Worm (Caenorhabditis elegans) whole organism, mixed stage, embryonic: ENCODE measurements around the gene kin-34.
A peak's percentile ranks its signal among the peaks of the same experiment; 100 is the strongest.
"Not testable (repeated sequence)": the region's sequence is repeated elsewhere in the genome, so short reads cannot be mapped to it uniquely, and the experiment has no call there.

Source experiments
- M03D4.4 ChIP-seq: sonication (generic microtip); optimal IDR thresholded peaks from 2 replicates; lab custom pipeline; 2017; ENCODE audit warnings: mild to moderate bottlenecking, missing genetic modification characterization, missing compliant biosample characterization
- bed-3 ChIP-seq: fragments of 200-800 bp; sonication (Bioruptor generic); optimal IDR thresholded peaks from 3 replicates; lab custom pipeline; 2018; ENCODE audit warnings: mild to moderate bottlenecking, missing genetic modification characterization, moderate library complexity, missing compliant biosample characterization
- blmp-1 ChIP-seq: fragments of 150-350 bp; optimal IDR thresholded peaks from 2 replicates; lab custom pipeline; 2014; ENCODE audit warnings: missing biosample characterization, missing genetic modification characterization
- ceh-43 ChIP-seq: fragments of 200-800 bp; sonication (Bioruptor generic); optimal IDR thresholded peaks from 2 replicates; lab custom pipeline; 2018; ENCODE audit warnings: mild to moderate bottlenecking, missing genetic modification characterization, moderate library complexity, missing compliant biosample characterization
- ceh-83 ChIP-seq: fragments of 200-800 bp; sonication (Bioruptor generic); optimal IDR thresholded peaks from 2 replicates; lab custom pipeline; 2018; ENCODE audit warnings: mild to moderate bottlenecking, missing genetic modification characterization, missing compliant biosample characterization
- ces-1 ChIP-seq: fragments of 150-350 bp; optimal IDR thresholded peaks from 2 replicates; lab custom pipeline; 2014; ENCODE audit warnings: missing biosample characterization, missing genetic modification reagents, missing genetic modification characterization
- cnd-1 ChIP-seq: fragments of 200-800 bp; sonication (Bioruptor generic); optimal IDR thresholded peaks from 2 replicates; lab custom pipeline; 2018; ENCODE audit warnings: mild to moderate bottlenecking, missing genetic modification characterization, missing compliant biosample characterization
- drap-1 ChIP-seq: fragments of 200-800 bp; sonication (Bioruptor generic); optimal IDR thresholded peaks from 3 replicates; lab custom pipeline; 2018; ENCODE audit warnings: mild to moderate bottlenecking, missing genetic modification characterization, missing compliant biosample characterization
- elt-1 ChIP-seq: sonication (generic microtip); optimal IDR thresholded peaks from 2 replicates; lab custom pipeline; 2017; ENCODE audit warnings: missing genetic modification characterization, mild to moderate bottlenecking, missing compliant biosample characterization, antibody characterized with exemption, moderate library complexity, borderline replicate concordance; ENCODE audit not compliant: insufficient read depth
- flh-1 ChIP-seq: fragments of 200-800 bp; sonication (Bioruptor generic); optimal IDR thresholded peaks from 2 replicates; lab custom pipeline; 2018; ENCODE audit warnings: mild to moderate bottlenecking, missing genetic modification characterization, moderate library complexity, missing compliant biosample characterization
- ham-2 ChIP-seq: fragments of 200-800 bp; sonication (Bioruptor generic); optimal IDR thresholded peaks from 2 replicates; lab custom pipeline; 2018; ENCODE audit warnings: mild to moderate bottlenecking, missing genetic modification characterization, missing compliant biosample characterization
- lin-13 ChIP-seq: fragments of 150-350 bp; optimal IDR thresholded peaks from 2 replicates; lab custom pipeline; 2014; ENCODE audit warnings: missing biosample characterization, missing genetic modification characterization
- mab-5 ChIP-seq: fragments of 150-350 bp; optimal IDR thresholded peaks from 2 replicates; lab custom pipeline; 2014; ENCODE audit warnings: missing biosample characterization, missing genetic modification characterization
- mep-1 ChIP-seq: fragments of 150-350 bp; optimal IDR thresholded peaks from 2 replicates; lab custom pipeline; 2017; ENCODE audit warnings: missing biosample characterization, missing genetic modification reagents, missing genetic modification characterization, inconsistent platforms
- mls-2 ChIP-seq: sonication (generic microtip); optimal IDR thresholded peaks from 2 replicates; lab custom pipeline; 2016; ENCODE audit warnings: mild to moderate bottlenecking, missing genetic modification characterization, moderate library complexity, missing compliant biosample characterization
- nhr-12 ChIP-seq: fragments of 150-350 bp; optimal IDR thresholded peaks from 2 replicates; lab custom pipeline; 2014; ENCODE audit warnings: missing biosample characterization, missing genetic modification characterization
- nhr-237 ChIP-seq: fragments of 150-350 bp; optimal IDR thresholded peaks from 2 replicates; lab custom pipeline; 2014; ENCODE audit warnings: missing biosample characterization, missing genetic modification characterization
- nhr-76 ChIP-seq: sonication (generic microtip); optimal IDR thresholded peaks from 2 replicates; lab custom pipeline; 2017; ENCODE audit warnings: missing biosample characterization, missing genetic modification characterization
- pha-4 ChIP-seq: fragments of 150-350 bp; optimal IDR thresholded peaks from 2 replicates; lab custom pipeline; 2018; ENCODE audit warnings: missing biosample characterization, missing genetic modification reagents, missing genetic modification characterization
- sem-2 ChIP-seq: fragments of 200-800 bp; sonication (Bioruptor generic); optimal IDR thresholded peaks from 2 replicates; lab custom pipeline; 2018; ENCODE audit warnings: mild to moderate bottlenecking, missing genetic modification characterization, missing compliant biosample characterization
- snpc-4 ChIP-seq: fragments of 150-350 bp; optimal IDR thresholded peaks from 2 replicates; lab custom pipeline; 2014; ENCODE audit warnings: missing biosample characterization, missing genetic modification characterization
- sptf-1 ChIP-seq: sonication (generic microtip); optimal IDR thresholded peaks from 2 replicates; lab custom pipeline; 2017; ENCODE audit warnings: mild to moderate bottlenecking, missing genetic modification characterization, moderate library complexity, missing compliant biosample characterization
- unc-120 ChIP-seq: sonication (generic microtip); optimal IDR thresholded peaks from 2 replicates; lab custom pipeline; 2017; ENCODE audit warnings: missing genetic modification characterization, missing compliant biosample characterization; ENCODE audit not compliant: poor library complexity, severe bottlenecking
- unc-39 ChIP-seq: fragments of 150-350 bp; optimal IDR thresholded peaks from 2 replicates; lab custom pipeline; 2014; ENCODE audit warnings: missing biosample characterization, missing genetic modification characterization
- unc-62 ChIP-seq: fragments of 150-350 bp; optimal IDR thresholded peaks from 2 replicates; lab custom pipeline; 2014; ENCODE audit warnings: missing biosample characterization, missing genetic modification reagents, missing genetic modification characterization
- zip-8 ChIP-seq: fragments of 150-350 bp; optimal IDR thresholded peaks from 2 replicates; lab custom pipeline; 2014; ENCODE audit warnings: missing biosample characterization, missing genetic modification characterization

kin-34 gene

DNA sequence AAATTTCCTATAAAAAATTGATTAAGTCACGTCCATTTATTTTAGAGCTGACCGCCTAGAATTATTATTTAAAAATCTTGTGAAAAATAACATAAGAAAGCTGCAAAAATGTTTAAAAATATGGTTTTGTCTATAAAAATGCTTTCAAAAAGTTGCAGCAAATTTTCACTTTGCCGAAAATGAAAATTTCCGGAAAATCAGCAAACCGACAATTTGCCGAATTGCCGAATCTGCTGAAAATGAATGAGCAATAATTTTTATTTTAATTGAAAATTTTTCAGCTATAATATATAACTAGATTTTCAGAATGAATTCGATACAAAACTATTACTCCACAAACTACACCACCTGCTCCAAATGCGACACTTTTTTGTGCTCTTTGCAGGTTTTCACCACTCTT, 29.1 kb downstream of the kin-34 start, which contains the start of gene srh-78:
Gene srh-78, plus strand, starts transcription at position 301 of the 400 bp plus-strand sequence.
- TF ChIP-seq bed-3 (GFP tag; lab: Kevin White, UChicago) (no peak), mab-5 (tag; lab: Kevin White, UChicago) (no peak), nhr-76 (tag; lab: Kevin White, UChicago) (no peak), snpc-4 (tag; lab: Kevin White, UChicago) (no peak), nhr-12 (tag; lab: Kevin White, UChicago) (no peak), elt-1 (tag; lab: Kevin White, UChicago) (no peak), sem-2 (GFP tag; lab: Kevin White, UChicago) (no peak), ces-1 (GFP tag; lab: Kevin White, UChicago) (no peak), ceh-43 (GFP tag; lab: Kevin White, UChicago) (no peak), pha-4 (tag; lab: Kevin White, UChicago) (no peak), unc-39 (no peak), M03D4.4 (no peak), ham-2 (GFP tag; lab: Kevin White, UChicago) (no peak)

DNA sequence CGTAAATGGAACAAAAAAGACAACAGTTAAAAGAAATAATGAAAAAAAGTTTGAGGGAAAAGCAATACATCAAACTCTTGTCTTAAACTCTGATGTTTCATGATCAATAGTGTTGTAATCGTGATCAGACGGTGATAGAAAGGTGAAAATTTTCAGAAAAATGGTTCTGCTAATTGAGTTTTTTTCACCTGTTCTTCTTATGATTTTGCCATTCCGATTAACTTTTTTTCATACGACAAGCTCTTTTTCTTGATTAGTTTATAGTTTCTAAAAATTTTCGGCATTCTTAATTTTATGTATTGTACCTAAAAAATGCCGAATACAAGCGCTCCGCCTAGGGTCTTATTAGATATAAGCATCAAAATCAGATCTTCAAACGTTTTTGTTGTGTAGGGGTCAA, 30.3 kb downstream of the kin-34 start:
- TF ChIP-seq ham-2 (GFP tag; lab: Kevin White, UChicago) (no peak), flh-1 (GFP tag; lab: Kevin White, UChicago) (no peak), blmp-1 (tag; lab: Kevin White, UChicago) (no peak), nhr-237 (tag; lab: Kevin White, UChicago) (no peak), nhr-12 (tag; lab: Kevin White, UChicago) (no peak), ceh-83 (GFP tag; lab: Kevin White, UChicago) (no peak), unc-62 (GFP tag; lab: Kevin White, UChicago) (no peak), lin-13 (tag; lab: Kevin White, UChicago) (no peak), sem-2 (GFP tag; lab: Kevin White, UChicago) (no peak), drap-1 (GFP tag; lab: Kevin White, UChicago) (no peak)

DNA sequence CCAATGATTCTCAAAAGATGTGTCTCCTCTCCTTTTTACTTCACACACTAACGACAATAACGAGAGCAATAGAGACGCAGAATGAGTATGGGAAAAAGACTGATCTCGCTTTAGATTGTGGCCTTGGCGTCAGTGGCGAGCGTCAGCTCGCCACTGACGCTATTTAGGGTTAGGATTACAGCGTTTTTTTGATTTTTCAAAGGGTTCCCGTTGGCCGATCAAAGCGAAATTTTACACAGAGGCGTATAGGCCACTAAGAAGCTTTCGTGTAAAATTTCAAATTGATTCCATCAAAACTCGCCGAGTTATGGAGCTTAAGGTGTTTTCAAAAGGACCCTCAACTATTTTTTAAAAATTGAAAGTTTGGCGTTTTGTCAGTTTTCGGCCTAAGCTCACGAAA, 33.3 kb downstream of the kin-34 start, which contains the start of gene DC2.5:
Gene DC2.5, minus strand, starts transcription at position 101 of the 400 bp plus-strand sequence.
- not testable (repeated sequence) for TF ChIP-seq mep-1 (tag; lab: Kevin White, UChicago); elt-1 (tag; lab: Kevin White, UChicago); unc-39
- TF ChIP-seq, all 35 proteins: peak for 0; not testable (repeated sequence) for 35

DNA sequence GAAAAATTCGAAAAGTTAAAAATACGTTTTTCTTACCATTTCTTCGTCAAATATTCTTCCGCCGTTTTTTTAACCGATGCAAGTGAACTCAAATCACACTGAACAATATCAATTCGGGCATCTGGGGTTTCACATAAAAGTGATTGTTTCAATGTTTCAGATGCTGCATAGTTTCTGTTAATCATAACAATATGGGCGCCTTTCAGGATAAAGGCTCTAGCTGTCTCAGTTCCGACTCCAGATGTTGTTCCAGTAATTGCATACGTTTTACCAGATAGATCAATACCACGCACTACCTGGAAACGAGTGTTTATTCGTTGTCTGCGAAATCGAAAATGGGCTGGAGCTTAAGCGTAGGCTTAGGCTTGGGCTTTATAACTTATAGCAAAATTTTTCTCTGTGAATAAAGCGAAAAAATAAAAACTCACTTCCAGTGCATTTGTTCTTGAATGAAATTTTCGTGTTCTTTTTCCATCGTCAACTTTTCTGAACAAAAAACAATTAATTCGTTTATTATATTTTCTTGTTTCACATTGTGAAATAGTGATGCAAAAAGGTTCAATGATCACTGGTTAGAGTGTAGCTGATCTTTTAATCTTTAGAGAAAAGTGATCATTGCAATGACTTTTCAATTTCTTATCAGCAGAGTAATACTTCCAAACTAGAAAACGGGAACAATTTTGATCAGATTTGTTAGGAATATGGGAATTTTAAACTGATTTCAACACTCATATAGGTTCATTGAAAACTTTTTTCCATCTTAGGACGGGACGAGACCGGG, 34.4 kb downstream of the kin-34 start:
- TF ChIP-seq sptf-1 (tag; lab: Kevin White, UChicago) (no peak), sem-2 (GFP tag; lab: Kevin White, UChicago) (no peak), M03D4.4 (no peak), mls-2 (tag; lab: Kevin White, UChicago) (no peak)

DNA sequence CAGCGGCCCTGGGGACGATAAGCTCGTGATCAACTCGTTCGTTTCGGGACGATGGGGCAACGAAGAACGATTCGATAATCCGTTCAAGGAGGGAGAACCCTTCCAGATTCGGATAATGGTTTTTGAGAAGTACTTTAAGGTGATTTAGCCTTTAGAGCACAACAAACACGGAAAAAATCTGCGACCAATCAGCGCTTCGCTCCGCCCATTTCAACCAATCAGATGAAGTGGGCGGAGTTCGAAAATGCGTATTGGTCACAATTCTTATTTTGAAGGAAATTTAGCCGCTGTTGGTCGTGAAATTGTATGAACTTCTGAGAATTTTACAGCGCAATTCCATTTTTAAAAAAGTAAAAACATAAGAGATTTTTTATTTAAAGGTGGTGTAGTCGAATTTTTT, 39.2 kb downstream of the kin-34 start:
- no peak for TF ChIP-seq snpc-4 (tag; lab: Kevin White, UChicago)
- no peak for TF ChIP-seq zip-8
- TF ChIP-seq unc-120 (tag; lab: Kevin White, UChicago), result no peak
- no peak for TF ChIP-seq M03D4.4
- TF ChIP-seq nhr-12 (tag; lab: Kevin White, UChicago), result no peak
- TF ChIP-seq mab-5 (tag; lab: Kevin White, UChicago), result no peak
- no peak for TF ChIP-seq lin-13 (tag; lab: Kevin White, UChicago)
- TF ChIP-seq cnd-1, result no peak

DNA sequence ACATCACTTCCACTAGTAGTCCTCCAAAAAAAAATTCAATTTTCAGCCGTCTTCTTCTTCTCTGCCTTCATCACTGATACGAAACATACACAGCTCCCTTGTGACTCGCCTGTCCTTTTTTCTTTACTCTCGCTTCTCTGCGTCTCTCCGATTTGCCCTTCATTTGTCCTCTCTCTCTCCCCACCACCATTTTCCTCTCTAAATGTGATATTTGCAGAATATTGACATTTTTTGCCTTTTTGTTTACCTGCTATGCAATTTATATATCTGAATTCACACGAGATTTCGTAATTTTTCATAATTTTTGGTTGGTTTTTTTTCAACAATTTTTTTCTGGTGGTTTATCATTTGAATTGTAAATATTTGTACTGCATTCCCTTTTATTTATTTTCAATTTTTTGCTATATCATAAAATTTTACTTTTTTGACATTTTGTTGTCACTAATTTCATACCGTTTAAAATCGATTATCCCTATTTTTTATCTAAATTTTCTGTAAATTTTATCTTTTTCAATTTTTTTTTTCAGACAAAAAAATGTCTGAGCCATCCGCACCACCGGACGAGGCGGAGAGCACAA, 42.1 kb downstream of the kin-34 start, which contains the start of gene lec-12:
Gene lec-12, plus strand, starts transcription at position 528 of the 578 bp plus-strand sequence.
- TF ChIP-seq drap-1 (GFP tag; lab: Kevin White, UChicago) (no peak), ces-1 (GFP tag; lab: Kevin White, UChicago) (peak; percentile 30), ceh-83 (GFP tag; lab: Kevin White, UChicago) (no peak)
- TF ChIP-seq, all 35 proteins: peak for 1
